Worm (Caenorhabditis elegans) whole organism, L3 larva: ENCODE measurements around the gene H06I04.6.

Experiments used
- daf-12 ChIP-seq: fragments of 150-350 bp; optimal IDR thresholded peaks from 2 replicates; lab custom pipeline; 2014; ENCODE audit warnings: missing biosample characterization, missing genetic modification reagents, missing genetic modification characterization
- elt-1 ChIP-seq: fragments of 150-350 bp; optimal IDR thresholded peaks from 2 replicates; lab custom pipeline; 2014; ENCODE audit warnings: missing biosample characterization, missing genetic modification characterization
- elt-3 ChIP-seq, 3 experiments: fragments of 150-350 bp in 1 of 3; sonication (generic microtip) in 2 of 3; optimal IDR thresholded peaks; 2 replicates in 2 of 3; 4 replicates in 1 of 3; lab custom pipeline; 2014 to 2017; ENCODE audit warnings: missing biosample characterization in 3 of 3, missing genetic modification characterization in 3 of 3
- fos-1 ChIP-seq: fragments of 150-350 bp; optimal IDR thresholded peaks from 2 replicates; lab custom pipeline; 2014; ENCODE audit warnings: missing biosample characterization, missing genetic modification characterization
- jun-1 ChIP-seq: fragments of 150-350 bp; optimal IDR thresholded peaks from 2 replicates; lab custom pipeline; 2014; ENCODE audit warnings: missing biosample characterization, missing genetic modification reagents, missing genetic modification characterization
- lin-39 ChIP-seq: fragments of 150-350 bp; optimal IDR thresholded peaks from 2 replicates; lab custom pipeline; 2018; ENCODE audit warnings: missing biosample characterization, missing genetic modification reagents, missing genetic modification characterization
- nhr-237 ChIP-seq: fragments of 150-350 bp; optimal IDR thresholded peaks from 2 replicates; lab custom pipeline; 2014; ENCODE audit warnings: missing biosample characterization, missing genetic modification characterization
- nhr-25 ChIP-seq: sonication (generic microtip); optimal IDR thresholded peaks from 2 replicates; lab custom pipeline; 2017; ENCODE audit warnings: missing biosample characterization, missing genetic modification characterization
- nhr-28 ChIP-seq: fragments of 150-350 bp; optimal IDR thresholded peaks from 2 replicates; lab custom pipeline; 2014; ENCODE audit warnings: missing biosample characterization, missing genetic modification characterization
- pha-4 ChIP-seq: fragments of 150-350 bp; optimal IDR thresholded peaks from 2 replicates; lab custom pipeline; 2014; ENCODE audit warnings: missing biosample characterization, missing genetic modification reagents, missing genetic modification characterization

DNA sequence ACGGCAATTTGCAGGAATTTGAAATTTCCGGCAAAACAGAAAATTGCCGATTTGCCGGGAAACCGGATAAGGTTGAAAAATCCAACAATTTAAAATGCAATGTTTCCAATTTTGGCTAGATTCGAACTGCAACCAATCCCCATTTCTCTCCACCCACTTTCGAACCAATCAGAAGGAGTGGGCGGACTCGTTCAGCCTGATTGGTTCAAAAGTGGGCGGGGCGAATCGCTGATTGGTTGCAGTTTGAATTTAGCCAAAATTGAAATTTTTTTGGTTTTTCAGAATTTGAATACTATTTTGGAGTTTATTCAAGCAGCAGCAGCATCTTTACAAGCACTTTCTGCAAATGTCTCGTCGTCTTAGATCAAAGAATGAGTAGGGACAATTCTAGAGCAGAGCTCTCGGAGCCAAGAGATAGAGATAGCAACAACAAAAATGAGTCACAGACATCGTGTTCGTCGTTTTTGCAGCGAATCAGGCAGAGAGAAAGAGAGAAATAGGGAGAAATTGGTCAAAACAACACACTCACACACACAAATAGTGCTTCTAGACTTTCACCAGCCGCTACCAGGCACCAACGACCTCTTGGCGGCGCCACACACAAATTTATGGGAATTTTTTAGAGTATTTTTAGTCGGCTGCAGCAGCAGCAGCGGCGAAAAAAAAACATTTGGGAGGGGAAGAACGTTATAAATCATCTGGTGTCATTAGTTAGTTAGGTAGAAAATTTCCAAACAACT is 33.0 kb downstream of the H06I04.6 start:
- TF ChIP-seq lin-39 (tag; lab: Kevin White, UChicago) (peak; percentile 49), daf-12 (tag; lab: Kevin White, UChicago) (no peak), elt-3 (tag; optimal IDR thresholded peaks at IDR 0.05; lab: Kevin White, UChicago) (no peak), fos-1 (tag; lab: Kevin White, UChicago) (no peak), nhr-237 (no peak), elt-1 (tag; lab: Kevin White, UChicago) (no peak), pha-4 (tag; lab: Kevin White, UChicago) (no peak), nhr-25 (tag; lab: Kevin White, UChicago) (no peak), nhr-28 (tag; lab: Kevin White, UChicago) (no peak), jun-1 (tag; lab: Kevin White, UChicago) (no peak)
